Worm (Caenorhabditis elegans): ENCODE data around the gene F57G4.1.
"Not testable (repeated sequence)": the region's sequence is repeated elsewhere in the genome, so short reads cannot be mapped to it uniquely, and the experiment has no call there.

Gene F57G4.1

DNA sequence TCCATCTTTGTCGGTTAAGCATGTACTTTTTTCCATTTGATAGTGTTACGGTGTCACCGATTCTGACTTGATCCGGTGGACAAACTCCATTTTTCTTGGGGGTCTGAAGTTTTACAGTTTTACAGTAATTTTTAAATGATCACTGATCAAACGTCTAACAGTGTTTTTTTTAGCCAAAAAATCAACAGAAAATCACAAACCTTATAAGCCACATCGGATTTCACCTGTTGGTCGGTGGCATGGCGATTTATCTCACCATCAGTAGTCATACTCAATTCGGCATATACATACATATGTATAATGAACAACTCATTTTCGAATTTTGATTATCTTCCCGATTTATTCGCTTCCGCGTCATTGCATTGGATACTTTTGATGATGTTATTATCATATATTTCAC is 15.5 kb upstream of the F57G4.1 start, which contains the start of gene srz-91:
Gene srz-91, plus strand, starts transcription at position 301 of the 400 bp plus-strand sequence.
- TF ChIP-seq nhr-76 (tag; optimal IDR thresholded peaks at IDR 0.05) (no peak), ces-1 (GFP tag; optimal IDR thresholded peaks at IDR 0.05) (no peak)

DNA sequence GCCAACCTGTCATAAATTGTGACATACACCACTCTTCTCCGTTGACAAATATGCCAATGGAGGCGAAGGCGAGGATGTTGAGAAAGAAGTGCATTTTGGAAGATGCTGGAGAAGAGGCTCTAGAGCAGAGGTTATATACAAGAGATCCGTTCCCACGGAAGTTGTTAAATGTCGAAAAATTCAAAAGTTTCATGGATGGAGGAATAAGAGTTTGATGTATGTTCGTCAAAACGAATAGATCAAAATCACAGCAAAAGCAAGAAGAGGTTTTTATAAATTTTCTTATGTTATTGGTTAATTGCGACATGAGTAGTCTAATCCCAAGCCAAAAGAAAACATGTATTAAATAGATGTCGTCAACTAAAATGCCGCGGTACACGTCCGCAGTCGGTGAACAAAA is 12.8 kb upstream of the F57G4.1 start, which contains the start of gene Y6G8.15:
Gene Y6G8.15, minus strand, starts transcription at position 101 of the 400 bp plus-strand sequence.
- TF ChIP-seq cnd-1 (tag; optimal IDR thresholded peaks at IDR 0.05); pha-4 (tag; optimal IDR thresholded peaks at IDR 0.05); ceh-43 (GFP tag; optimal IDR thresholded peaks at IDR 0.05): not testable (repeated sequence)

DNA sequence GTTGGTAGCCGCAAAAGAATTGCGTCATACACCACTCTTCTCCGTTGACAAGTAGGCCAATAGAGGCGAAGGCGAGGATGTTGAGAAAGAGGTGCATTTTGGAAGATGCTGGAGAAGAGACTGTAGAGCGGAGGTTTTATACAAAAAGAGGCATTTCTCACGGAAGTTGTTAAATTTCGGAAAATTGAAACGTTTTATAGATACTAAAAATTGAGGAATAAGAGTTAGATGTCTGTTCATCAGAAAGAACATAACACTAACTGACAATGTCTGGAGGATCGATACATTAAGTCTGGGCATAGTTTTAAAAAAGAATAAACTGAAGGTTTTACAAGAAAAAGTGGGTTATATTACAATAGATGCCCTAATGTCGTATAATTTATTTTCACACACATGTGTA is 9.1 kb upstream of the F57G4.1 start, which contains the start of gene Y6G8.14:
Gene Y6G8.14, minus strand, starts transcription at position 101 of the 400 bp plus-strand sequence.
- TF ChIP-seq zip-8 (tag; optimal IDR thresholded peaks at IDR 0.05) (peak; percentile 14), mep-1 (tag; optimal IDR thresholded peaks at IDR 0.05) (no peak)

DNA sequence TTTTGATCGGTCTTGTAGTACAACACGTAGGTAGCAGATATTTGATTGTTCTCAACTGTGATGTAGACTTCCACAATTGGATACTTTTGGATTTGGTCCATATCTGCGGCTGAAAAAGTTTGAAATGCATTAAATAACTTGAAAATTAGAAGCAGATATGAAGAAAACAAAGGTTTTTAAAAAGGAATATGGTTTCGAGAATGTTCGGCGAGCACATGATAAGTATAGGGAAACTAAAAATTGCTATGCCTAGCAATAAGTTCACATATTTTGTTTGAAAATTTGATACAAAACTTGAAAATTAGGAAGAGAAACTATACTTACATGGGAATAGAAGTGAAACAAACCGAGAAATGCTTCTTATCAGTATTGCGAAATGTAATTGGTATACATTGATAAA is 7.7 kb upstream of the F57G4.1 start, which contains the start of gene Y6G8.5:
Gene Y6G8.5, minus strand, starts transcription at position 101 of the 400 bp plus-strand sequence.
- TF ChIP-seq sptf-1 (tag; optimal IDR thresholded peaks at IDR 0.05) (no peak), mep-1 (tag; optimal IDR thresholded peaks at IDR 0.05) (no peak), flh-1 (GFP tag; optimal IDR thresholded peaks at IDR 0.05) (no peak), ham-2 (GFP tag; optimal IDR thresholded peaks at IDR 0.05) (no peak)

DNA sequence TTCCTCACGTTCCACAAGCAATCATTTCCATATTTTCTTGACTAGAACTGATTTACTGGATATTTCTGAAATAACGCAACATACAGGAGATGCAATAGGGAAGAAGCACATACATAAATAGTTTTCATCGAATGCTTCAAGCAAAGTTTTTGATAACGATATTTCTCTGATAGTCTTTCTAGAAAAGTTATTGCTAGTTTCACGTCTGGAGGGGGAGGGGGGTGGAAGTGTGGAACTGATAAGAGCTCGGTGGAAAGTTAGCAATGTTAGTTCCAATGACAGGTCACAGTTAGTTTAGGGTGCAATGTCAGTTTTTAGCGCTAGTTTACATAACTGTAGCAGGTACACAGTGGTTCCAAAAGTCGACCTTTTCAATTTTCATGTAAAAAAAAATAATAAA is 6.5 kb upstream of the F57G4.1 start, which contains the start of gene Y6G8.6:
Gene Y6G8.6, minus strand, starts transcription at position 98 of the 400 bp plus-strand sequence.
- TF ChIP-seq pha-4 (tag; optimal IDR thresholded peaks at IDR 0.05) (no peak), M03D4.4 (tag; optimal IDR thresholded peaks at IDR 0.05) (no peak), flh-1 (GFP tag; optimal IDR thresholded peaks at IDR 0.05) (no peak)

DNA sequence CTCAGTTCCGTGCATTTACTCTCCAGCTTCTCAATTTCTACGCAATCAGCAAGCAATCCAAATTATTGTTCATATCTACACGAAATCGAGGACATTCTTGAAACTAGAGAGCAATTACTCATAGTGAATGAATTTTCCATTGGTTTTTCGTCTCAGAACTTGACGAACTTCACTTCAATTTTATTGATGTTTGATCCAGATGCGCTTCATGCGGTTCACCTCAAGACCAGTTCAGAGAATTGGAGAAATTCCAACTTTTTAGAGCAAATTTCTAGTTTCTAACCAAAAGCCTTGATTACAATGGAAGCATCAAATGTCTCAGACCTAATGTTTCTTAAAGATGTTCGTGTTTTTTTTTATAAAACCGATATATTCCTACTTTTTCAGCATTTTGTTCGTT is 3.1 kb upstream of the F57G4.1 start, which contains the start of gene Y6G8.8:
Gene Y6G8.8, plus strand, starts transcription at position 301 of the 400 bp plus-strand sequence.
- TF ChIP-seq flh-1 (GFP tag; optimal IDR thresholded peaks at IDR 0.05) = no peak
- TF ChIP-seq mep-1 (tag; optimal IDR thresholded peaks at IDR 0.05) = no peak
- TF ChIP-seq lin-13 (tag; optimal IDR thresholded peaks at IDR 0.05) = no peak
- TF ChIP-seq unc-120 (tag; optimal IDR thresholded peaks at IDR 0.05; ENCODE audit: poor library complexity, severe bottlenecking) = no peak
- TF ChIP-seq sptf-1 (tag; optimal IDR thresholded peaks at IDR 0.05) = no peak
- no peak for TF ChIP-seq ceh-83 (GFP tag; optimal IDR thresholded peaks at IDR 0.05)

DNA sequence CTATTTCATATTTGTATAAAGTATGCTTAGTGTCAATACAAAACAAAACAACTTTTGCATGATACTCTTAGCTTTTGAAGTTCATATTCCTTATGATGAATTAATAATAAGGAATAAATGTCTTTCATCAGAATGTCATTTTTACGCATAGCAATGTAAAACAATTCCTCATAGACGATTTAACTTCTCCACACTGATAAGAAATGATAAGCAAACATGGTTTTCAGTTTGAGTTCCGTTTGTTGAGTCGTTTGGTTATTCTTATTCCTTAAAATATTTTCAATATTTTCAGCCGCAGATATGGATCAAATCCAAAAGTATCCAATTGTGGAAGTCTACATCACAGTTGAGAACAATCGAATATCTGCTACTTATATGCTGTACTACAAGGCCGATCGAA is 1.6 kb downstream of the F57G4.1 start, which contains the start of gene F57G4.11:
Gene F57G4.11, plus strand, starts transcription at position 301 of the 400 bp plus-strand sequence.
- no peak for TF ChIP-seq mab-5 (tag; optimal IDR thresholded peaks at IDR 0.05)
- no peak for TF ChIP-seq blmp-1 (tag; optimal IDR thresholded peaks at IDR 0.05)
- no peak for TF ChIP-seq ces-1 (GFP tag; optimal IDR thresholded peaks at IDR 0.05)
- no peak for TF ChIP-seq ceh-39 (tag; optimal IDR thresholded peaks at IDR 0.05)
- no peak for TF ChIP-seq ceh-43 (GFP tag; optimal IDR thresholded peaks at IDR 0.05)
- TF ChIP-seq sem-2 (GFP tag; optimal IDR thresholded peaks at IDR 0.05) = no peak
- no peak for TF ChIP-seq pha-4 (tag; optimal IDR thresholded peaks at IDR 0.05)

DNA sequence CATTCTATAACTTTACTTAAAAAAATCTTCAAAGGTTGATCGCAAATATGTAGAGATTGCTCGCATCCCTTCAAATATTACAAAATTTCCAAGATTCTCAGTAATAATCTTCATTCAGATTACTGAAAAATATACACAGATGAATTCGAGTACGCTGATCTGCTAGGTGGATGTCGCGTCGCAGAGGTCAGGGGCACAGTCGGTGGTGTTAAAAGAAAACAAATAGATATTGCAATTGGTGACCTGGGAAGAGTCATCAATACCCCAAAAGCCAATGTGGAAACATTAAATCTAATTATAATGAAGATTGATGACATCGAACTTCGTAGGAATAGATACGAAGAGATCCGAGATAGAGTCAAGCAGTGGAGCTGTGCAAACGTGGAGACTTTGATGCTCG is 5.2 kb downstream of the F57G4.1 start, which contains the start of gene F57G4.10:
Gene F57G4.10, plus strand, starts transcription at position 301 of the 400 bp plus-strand sequence.
- TF ChIP-seq mab-5 (tag; optimal IDR thresholded peaks at IDR 0.05) (no peak), zip-8 (tag; optimal IDR thresholded peaks at IDR 0.05) (no peak), ham-2 (GFP tag; optimal IDR thresholded peaks at IDR 0.05) (no peak)

DNA sequence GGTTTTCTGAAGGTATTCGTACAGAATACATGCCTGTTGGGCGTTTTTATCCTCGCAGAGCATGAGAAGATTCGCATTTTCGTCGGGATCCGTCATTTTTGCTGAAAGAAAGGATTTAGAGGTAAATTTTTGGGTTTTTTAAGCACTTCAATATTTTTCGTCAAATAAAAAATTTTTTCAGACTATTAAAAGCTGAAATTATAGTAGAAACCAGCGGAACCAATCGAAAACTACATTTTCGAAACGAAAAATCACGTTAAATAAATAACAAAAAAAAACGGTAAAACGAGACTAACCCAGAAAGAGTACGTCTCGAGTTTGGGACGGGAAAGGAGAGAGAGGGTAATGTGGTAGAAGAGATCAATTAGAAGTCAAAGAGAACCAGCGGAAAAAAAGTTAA is 27.1 kb downstream of the F57G4.1 start, which contains the start of gene fbxa-192:
Gene fbxa-192, minus strand, starts transcription at position 101 of the 400 bp plus-strand sequence.
- no peak for TF ChIP-seq nhr-12 (tag; optimal IDR thresholded peaks at IDR 0.05)
- TF ChIP-seq mab-5 (tag; optimal IDR thresholded peaks at IDR 0.05) = no peak
- TF ChIP-seq ham-2 (GFP tag; optimal IDR thresholded peaks at IDR 0.05) = no peak
- no peak for TF ChIP-seq ceh-39 (tag; optimal IDR thresholded peaks at IDR 0.05)
- no peak for TF ChIP-seq flh-1 (GFP tag; optimal IDR thresholded peaks at IDR 0.05)
- TF ChIP-seq drap-1 (GFP tag; optimal IDR thresholded peaks at IDR 0.05) = no peak
- no peak for TF ChIP-seq mls-2 (tag; optimal IDR thresholded peaks at IDR 0.05)
- TF ChIP-seq nhr-76 (tag; optimal IDR thresholded peaks at IDR 0.05) = no peak
- no peak for TF ChIP-seq ceh-43 (GFP tag; optimal IDR thresholded peaks at IDR 0.05)
- TF ChIP-seq nhr-237 (tag; optimal IDR thresholded peaks at IDR 0.05) = no peak
